Fruit fly (Drosophila melanogaster) whole organism, embryonic: ENCODE data around the gene vers.
A peak's percentile ranks its signal among the peaks of the same experiment; 100 is the strongest.

Source experiments
- Atf3 ChIP-seq: fragments of 200-800 bp; sonication (Bioruptor generic); optimal IDR thresholded peaks from 3 replicates; lab custom pipeline; 2016; ENCODE audit warnings: missing biosample characterization, missing genetic modification characterization
- BtbVII ChIP-seq: fragments of 200-800 bp; sonication (Bioruptor generic); optimal IDR thresholded peaks from 3 replicates; lab custom pipeline; 2017; ENCODE audit warnings: missing biosample characterization, mild to moderate bottlenecking, missing genetic modification characterization
- CG10543 ChIP-seq: fragments of 200-800 bp; sonication (Bioruptor generic); optimal IDR thresholded peaks from 3 replicates; lab custom pipeline; 2017; ENCODE audit warnings: missing biosample characterization, mild to moderate bottlenecking, missing genetic modification characterization, moderate library complexity
- CG10959 ChIP-seq: fragments of 200-800 bp; sonication (Bioruptor generic); IDR thresholded peaks from 2 replicates; pipeline ENCODE4 v1.3.6; 2022; ENCODE audit warnings: missing biosample characterization, missing genetic modification characterization
- CG12104 ChIP-seq: fragments of 200-800 bp; sonication (Bioruptor generic); optimal IDR thresholded peaks from 3 replicates; lab custom pipeline; 2016; ENCODE audit warnings: missing biosample characterization, missing genetic modification characterization
- CG12769 ChIP-seq: fragments of 200-800 bp; sonication (Bioruptor generic); optimal IDR thresholded peaks from 2 replicates; lab custom pipeline; 2019; ENCODE audit warnings: missing biosample characterization, mild to moderate bottlenecking, missing genetic modification characterization, moderate library complexity
- CG15011 ChIP-seq: fragments of 200-800 bp; sonication (Bioruptor generic); optimal IDR thresholded peaks from 3 replicates; lab custom pipeline; 2018; ENCODE audit warnings: missing biosample characterization, mild to moderate bottlenecking, missing genetic modification characterization
- CG16813 ChIP-seq: fragments of 200-800 bp; sonication (Bioruptor generic); IDR thresholded peaks from 3 replicates; pipeline ENCODE4 v1.3.6; 2022; ENCODE audit warnings: missing biosample characterization, missing genetic modification characterization; ENCODE audit not compliant: partially characterized antibody
- CG17829 ChIP-seq: fragments of 200-800 bp; optimal IDR thresholded peaks from 2 replicates; lab custom pipeline; 2019; ENCODE audit warnings: missing biosample characterization, mild to moderate bottlenecking, missing genetic modification characterization, moderate library complexity
- CG17912 ChIP-seq: fragments of 200-800 bp; sonication (Bioruptor generic); optimal IDR thresholded peaks from 2 replicates; lab custom pipeline; 2018; ENCODE audit warnings: missing biosample characterization, mild to moderate bottlenecking, missing genetic modification characterization
- CG2116 ChIP-seq: fragments of 200-800 bp; sonication (Bioruptor generic); optimal IDR thresholded peaks from 3 replicates; lab custom pipeline; 2018; ENCODE audit warnings: missing biosample characterization, mild to moderate bottlenecking, missing genetic modification characterization
- CG3065 ChIP-seq: fragments of 200-800 bp; sonication (Bioruptor generic); optimal IDR thresholded peaks from 2 replicates; lab custom pipeline; 2016; ENCODE audit warnings: missing biosample characterization, missing genetic modification characterization
- CG31224 ChIP-seq: fragments of 200-800 bp; sonication (Bioruptor generic); IDR thresholded peaks from 2 replicates; pipeline ENCODE4 v1.3.6; 2022; ENCODE audit warnings: missing biosample characterization, missing genetic modification characterization
- CG32767 ChIP-seq: fragments of 200-800 bp; sonication (Bioruptor generic); IDR thresholded peaks from 2 replicates; pipeline ENCODE4 v1.3.6; 2022; ENCODE audit warnings: missing biosample characterization, missing genetic modification characterization
- CG32772 ChIP-seq: fragments of 200-800 bp; sonication (Bioruptor generic); IDR thresholded peaks from 2 replicates; pipeline ENCODE4 v1.3.6; 2022; ENCODE audit warnings: missing biosample characterization, missing genetic modification characterization
- CG3281 ChIP-seq: fragments of 200-800 bp; sonication (Bioruptor generic); optimal IDR thresholded peaks from 3 replicates; lab custom pipeline; 2017; ENCODE audit warnings: missing biosample characterization, mild to moderate bottlenecking, missing genetic modification characterization
- CG34422 ChIP-seq: fragments of 200-800 bp; sonication (Bioruptor generic); IDR thresholded peaks from 3 replicates; pipeline ENCODE4 v1.3.6; 2022; ENCODE audit warnings: missing biosample characterization, missing genetic modification characterization
- CG4404 ChIP-seq: fragments of 200-800 bp; sonication (Bioruptor generic); IDR thresholded peaks from 2 replicates; pipeline ENCODE4 v1.3.6; 2022; ENCODE audit warnings: missing biosample characterization, missing genetic modification characterization
- CG5953 ChIP-seq: fragments of 200-800 bp; sonication (Bioruptor generic); IDR thresholded peaks from 2 replicates; pipeline ENCODE4 v1.3.6; 2022; ENCODE audit warnings: missing biosample characterization, missing genetic modification characterization
- CG6654 ChIP-seq: fragments of 200-800 bp; sonication (Bioruptor generic); optimal IDR thresholded peaks from 2 replicates; lab custom pipeline; 2017; ENCODE audit warnings: missing biosample characterization, mild to moderate bottlenecking, missing genetic modification characterization
- CG6765 ChIP-seq: fragments of 200-800 bp; sonication (Bioruptor generic); optimal IDR thresholded peaks from 3 replicates; lab custom pipeline; 2017; ENCODE audit warnings: missing biosample characterization, mild to moderate bottlenecking, missing genetic modification characterization
- CG7987 ChIP-seq: fragments of 200-800 bp; sonication (Bioruptor generic); optimal IDR thresholded peaks from 2 replicates; lab custom pipeline; 2018; ENCODE audit warnings: missing biosample characterization, mild to moderate bottlenecking, missing genetic modification characterization, moderate library complexity
- Dfd ChIP-seq, 2 experiments: fragments of >200 bp; optimal IDR thresholded peaks; 2 replicates each; lab custom pipeline; 2017; ENCODE audit warnings: missing biosample characterization in 2 of 2, missing genetic modification characterization in 2 of 2
- Dll ChIP-seq: fragments of 200-800 bp; sonication (Bioruptor generic); IDR thresholded peaks from 4 replicates; pipeline ENCODE4 v1.3.6; 2022; ENCODE audit warnings: missing biosample characterization, missing genetic modification characterization; ENCODE audit not compliant: partially characterized antibody
- Doc2 ChIP-seq: fragments of 200-800 bp; sonication (Bioruptor generic); IDR thresholded peaks from 2 replicates; pipeline ENCODE4 v1.3.6; 2022; ENCODE audit warnings: missing biosample characterization, missing genetic modification characterization
- Doc3 ChIP-seq: fragments of 200-800 bp; sonication (Bioruptor generic); IDR thresholded peaks from 3 replicates; pipeline ENCODE4 v1.3.6; 2022; ENCODE audit warnings: missing biosample characterization, missing genetic modification characterization; ENCODE audit not compliant: partially characterized antibody
- Drgx ChIP-seq: fragments of 200-800 bp; sonication (Bioruptor generic); IDR thresholded peaks from 2 replicates; pipeline ENCODE4 v1.3.6; 2022; ENCODE audit warnings: missing biosample characterization, missing genetic modification characterization
- Ets97D ChIP-seq: fragments of 200-800 bp; sonication (Bioruptor generic); optimal IDR thresholded peaks from 3 replicates; lab custom pipeline; 2016; ENCODE audit warnings: missing biosample characterization, missing genetic modification characterization
- Fer1 ChIP-seq: fragments of 200-800 bp; sonication (Bioruptor generic); optimal IDR thresholded peaks from 2 replicates; lab custom pipeline; 2017; ENCODE audit warnings: missing biosample characterization, mild to moderate bottlenecking, missing genetic modification characterization
- Fer2 ChIP-seq: fragments of 200-800 bp; sonication (Bioruptor generic); optimal IDR thresholded peaks from 2 replicates; lab custom pipeline; 2018; ENCODE audit warnings: missing biosample characterization, mild to moderate bottlenecking, missing genetic modification characterization, moderate library complexity
- Hey ChIP-seq: fragments of 200-800 bp; sonication (Bioruptor generic); optimal IDR thresholded peaks from 3 replicates; lab custom pipeline; 2018; ENCODE audit warnings: missing biosample characterization, mild to moderate bottlenecking, missing genetic modification characterization
- Hr39 ChIP-seq: fragments of >200 bp; optimal IDR thresholded peaks from 2 replicates; lab custom pipeline; 2017
- Med ChIP-seq: fragments of 200-800 bp; sonication (Bioruptor generic); peaks from one replicate; lab custom pipeline; 2016; ENCODE audit warnings: missing biosample characterization, missing genetic modification characterization, mild to moderate bottlenecking, inconsistent platforms, moderate library complexity
- Optix ChIP-seq: fragments of 200-800 bp; sonication (Bioruptor generic); IDR thresholded peaks from 3 replicates; pipeline ENCODE4 v1.3.6; 2022; ENCODE audit warnings: missing biosample characterization, missing genetic modification characterization
- PHDP ChIP-seq: fragments of 200-800 bp; sonication (Bioruptor generic); optimal IDR thresholded peaks from 3 replicates; lab custom pipeline; 2018; ENCODE audit warnings: missing biosample characterization, mild to moderate bottlenecking, missing genetic modification characterization, moderate library complexity
- Scr ChIP-seq: fragments of 200-800 bp; sonication (Bioruptor generic); IDR thresholded peaks from 2 replicates; pipeline ENCODE4 v1.3.6; 2022; ENCODE audit warnings: missing biosample characterization, missing genetic modification characterization; ENCODE audit not compliant: partially characterized antibody
- Xbp1 ChIP-seq: fragments of 200-800 bp; sonication (Bioruptor generic); optimal IDR thresholded peaks from 3 replicates; lab custom pipeline; 2016; ENCODE audit warnings: missing biosample characterization, mild to moderate bottlenecking, missing genetic modification characterization
- aop ChIP-seq: fragments of 200-800 bp; sonication (Bioruptor generic); IDR thresholded peaks from 2 replicates; pipeline ENCODE4 v1.3.6; 2022; ENCODE audit warnings: missing biosample characterization, missing genetic modification characterization
- bab2 ChIP-seq: fragments of 200-800 bp; sonication (Bioruptor generic); optimal IDR thresholded peaks from 2 replicates; lab custom pipeline; 2016; ENCODE audit warnings: missing biosample characterization, missing genetic modification characterization
- bsh ChIP-seq, 2 experiments: fragments of 200-800 bp; sonication (Bioruptor generic); optimal IDR thresholded peaks; 2 replicates each; lab custom pipeline; 2017 to 2018; ENCODE audit warnings: mild to moderate bottlenecking in 2 of 2, missing biosample characterization in 2 of 2, missing genetic modification characterization in 2 of 2, moderate library complexity in 1 of 2
- chinmo ChIP-seq: fragments of 200-800 bp; sonication (Bioruptor generic); IDR thresholded peaks from 4 replicates; pipeline ENCODE4 v1.3.6; 2022; ENCODE audit warnings: missing biosample characterization, missing genetic modification characterization; ENCODE audit not compliant: partially characterized antibody
- emc ChIP-seq: fragments of 200-800 bp; sonication (Bioruptor generic); optimal IDR thresholded peaks from 2 replicates; lab custom pipeline; 2016; ENCODE audit warnings: missing biosample characterization, missing genetic modification characterization
- klu ChIP-seq: fragments of 200-800 bp; sonication (Bioruptor generic); IDR thresholded peaks from 2 replicates; pipeline ENCODE4 v1.3.6; 2022; ENCODE audit warnings: missing biosample characterization, missing genetic modification characterization
- lilli ChIP-seq: fragments of 200-800 bp; sonication (Bioruptor generic); optimal IDR thresholded peaks from 3 replicates; lab custom pipeline; 2016; ENCODE audit warnings: missing biosample characterization, missing genetic modification characterization
- mld ChIP-seq: fragments of 200-800 bp; sonication (Bioruptor generic); IDR thresholded peaks from 3 replicates; pipeline ENCODE4 v1.3.6; 2022; ENCODE audit warnings: missing biosample characterization, missing genetic modification characterization; ENCODE audit not compliant: partially characterized antibody
- onecut ChIP-seq: fragments of 200-800 bp; sonication (Bioruptor generic); IDR thresholded peaks from 2 replicates; pipeline ENCODE4 v1.3.6; 2022; ENCODE audit warnings: missing biosample characterization, missing genetic modification characterization
- run ChIP-seq: fragments of 200-800 bp; sonication (Bioruptor generic); optimal IDR thresholded peaks from 3 replicates; lab custom pipeline; 2018; ENCODE audit warnings: missing biosample characterization, mild to moderate bottlenecking, missing genetic modification characterization
- sug ChIP-seq: fragments of 200-800 bp; optimal IDR thresholded peaks from 2 replicates; lab custom pipeline; 2019; ENCODE audit warnings: missing biosample characterization, mild to moderate bottlenecking, missing genetic modification characterization, moderate library complexity
- vvl ChIP-seq: fragments of 200-800 bp; sonication (Bioruptor generic); IDR thresholded peaks from 2 replicates; pipeline ENCODE4 v1.3.6; 2022; ENCODE audit warnings: missing biosample characterization, missing genetic modification characterization
- wdn ChIP-seq: fragments of 200-800 bp; sonication (Bioruptor generic); IDR thresholded peaks from 2 replicates; pipeline ENCODE4 v1.3.6; 2022; ENCODE audit warnings: missing biosample characterization, missing genetic modification characterization
- z ChIP-seq: fragments of 200-800 bp; sonication (Bioruptor generic); IDR thresholded peaks from 3 replicates; pipeline ENCODE4 v1.3.6; 2022; ENCODE audit warnings: missing biosample characterization, missing genetic modification characterization

The vers gene

dm6 chr3L:12131918-12132317, 16.0 kb downstream of the vers start, which contains the start of gene DEF8 (continued):
- TF ChIP-seq CG32772 = peak; percentile 87
- TF ChIP-seq Hr39 (lab: Kevin White, UChicago) = no peak
- peak; percentile 76 for TF ChIP-seq CG10959 (GFP tag; lab: Robert Waterston, UW)
- peak; percentile 76 for TF ChIP-seq CG12104 (GFP tag; lab: Kevin White, UChicago)
- no peak for TF ChIP-seq CG4404 (GFP tag; lab: Robert Waterston, UW)
- peak; percentile 72 for TF ChIP-seq CG31224 (GFP tag; lab: Robert Waterston, UW)
- no peak for TF ChIP-seq Doc2 (GFP tag; lab: Robert Waterston, UW)
- TF ChIP-seq CG15011 = no peak
- TF ChIP-seq CG17912 (GFP tag; lab: Kevin White, UChicago) = peak; percentile 70
- TF ChIP-seq CG16813 = peak; percentile 41; the same call in 1 of the 3 replicates
- TF ChIP-seq CG6765 = peak; percentile 82
- peak; percentile 72 for TF ChIP-seq CG7987 (GFP tag; lab: Kevin White, UChicago)
- peak; percentile 88 for TF ChIP-seq Fer1 (GFP tag; lab: Kevin White, UChicago)
- TF ChIP-seq Optix (GFP tag; lab: Robert Waterston, UW) = peak; percentile 58; the same call in 2 of the 3 replicates
- TF ChIP-seq bab2 (GFP tag; lab: Kevin White, UChicago) = peak; percentile 60
- TF ChIP-seq Dll (GFP tag; lab: Robert Waterston, UW) = peak; percentile 49; the same call in 1 of the 4 replicates
- no peak for TF ChIP-seq Ets97D (GFP tag; lab: Kevin White, UChicago)
- peak; percentile 93 for TF ChIP-seq PHDP
- TF ChIP-seq CG3065 = peak; percentile 71
- TF ChIP-seq CG10543 (GFP tag; lab: Kevin White, UChicago) = peak; percentile 40
- TF ChIP-seq emc = no peak
- TF ChIP-seq CG34422 (GFP tag; lab: Robert Waterston, UW) = peak; percentile 86
- TF ChIP-seq aop (GFP tag; lab: Robert Waterston, UW) = peak; percentile 55; the same call in 1 of the 2 replicates
- TF ChIP-seq wdn (GFP tag; lab: Robert Waterston, UW) = peak; percentile 62
- TF ChIP-seq CG3281 (GFP tag; lab: Kevin White, UChicago) = peak; percentile 82
- peak; percentile 81 for TF ChIP-seq Drgx
- TF ChIP-seq chinmo (GFP tag; lab: Robert Waterston, UW) = peak; percentile 90
- TF ChIP-seq BtbVII (GFP tag; lab: Kevin White, UChicago) = peak; percentile 61
- TF ChIP-seq run (tag; lab: Kevin White, UChicago) = peak; percentile 67
- TF ChIP-seq Xbp1 (GFP tag; lab: Kevin White, UChicago) = peak; percentile 86
- TF ChIP-seq CG6654 = peak; percentile 11
- peak; percentile 42 for TF ChIP-seq Scr (GFP tag; lab: Robert Waterston, UW)
- peak; percentile 77 for TF ChIP-seq CG5953 (GFP tag; lab: Robert Waterston, UW)
- TF ChIP-seq sug = peak; percentile 68
- TF ChIP-seq CG12769 (tag; lab: Kevin White, UChicago) = no peak
- peak; percentile 95 for TF ChIP-seq vvl (GFP tag; lab: Robert Waterston, UW)
- no peak for TF ChIP-seq Dfd (GFP tag; optimal IDR thresholded peaks at IDR 0.05; lab: Kevin White, UChicago)
- peak; percentile 90 for TF ChIP-seq Med (GFP tag; lab: Kevin White, UChicago)
- TF ChIP-seq z (GFP tag; lab: Robert Waterston, UW) = no peak
- peak; percentile 82 for TF ChIP-seq CG32767 (GFP tag; lab: Robert Waterston, UW)
- peak; percentile 59 for TF ChIP-seq Fer2 (tag; lab: Kevin White, UChicago)
- no peak for TF ChIP-seq Hey (tag; lab: Kevin White, UChicago)
- no peak for TF ChIP-seq Doc3 (GFP tag; lab: Robert Waterston, UW)
- TF ChIP-seq bsh (GFP tag; optimal IDR thresholded peaks at IDR 0.05; lab: Kevin White, UChicago) = peak in 1 of 2 experiments; percentile 93
- TF ChIP-seq klu (GFP tag; lab: Robert Waterston, UW) = peak; percentile 29; the same call in 1 of the 2 replicates
- TF ChIP-seq mld (GFP tag; lab: Robert Waterston, UW) = no peak
- peak; percentile 74 for TF ChIP-seq CG2116 (GFP tag; lab: Kevin White, UChicago)
- peak; percentile 77 for TF ChIP-seq onecut
- TF ChIP-seq Atf3 (GFP tag; lab: Kevin White, UChicago) = peak; percentile 46
- TF ChIP-seq lilli (GFP tag; lab: Kevin White, UChicago) = peak; percentile 76
- peak; percentile 89 for TF ChIP-seq CG17829
